Worm (Caenorhabditis elegans) whole organism, L1 larva: ENCODE results near the gene ZK418.5.

Experiments used
- C16A3.4 ChIP-seq: fragments of 150-350 bp; optimal IDR thresholded peaks from 2 replicates; lab custom pipeline; 2014; ENCODE audit warnings: missing biosample characterization, missing genetic modification characterization
- C34B4.2 ChIP-seq: sonication (generic microtip); optimal IDR thresholded peaks from 2 replicates; lab custom pipeline; 2017; ENCODE audit warnings: mild to moderate bottlenecking, missing genetic modification characterization, missing compliant biosample characterization
- ceh-63 ChIP-seq: fragments of 200-800 bp; sonication (Bioruptor generic); optimal IDR thresholded peaks from 2 replicates; lab custom pipeline; 2018; ENCODE audit warnings: mild to moderate bottlenecking, missing genetic modification characterization, missing compliant biosample characterization
- ceh-8 ChIP-seq: fragments of 200-800 bp; sonication (Bioruptor generic); optimal IDR thresholded peaks from 2 replicates; lab custom pipeline; 2018; ENCODE audit warnings: mild to moderate bottlenecking, missing genetic modification characterization, moderate library complexity, missing compliant biosample characterization
- ceh-82 ChIP-seq, 3 experiments: fragments of 150-350 bp in 1 of 3; sonication (generic microtip) in 2 of 3; optimal IDR thresholded peaks; 2 replicates each; lab custom pipeline; 2014 to 2017; ENCODE audit warnings: missing biosample characterization in 3 of 3, missing genetic modification characterization in 3 of 3
- ces-1 ChIP-seq: fragments of 150-350 bp; optimal IDR thresholded peaks from 2 replicates; lab custom pipeline; 2014; ENCODE audit warnings: missing biosample characterization, missing genetic modification reagents, missing genetic modification characterization
- dpl-1 ChIP-seq, 3 experiments: fragments of 150-350 bp in 2 of 3; sonication (generic microtip) in 1 of 3; optimal IDR thresholded peaks; 2 replicates each; lab custom pipeline; 2014 to 2017; ENCODE audit warnings: missing biosample characterization in 3 of 3, missing genetic modification characterization in 3 of 3, missing genetic modification reagents in 3 of 3
- dsc-1 ChIP-seq: sonication (generic microtip); optimal IDR thresholded peaks from 2 replicates; lab custom pipeline; 2016; ENCODE audit warnings: mild to moderate bottlenecking, missing genetic modification characterization, missing compliant biosample characterization
- efl-1 ChIP-seq, 4 experiments: fragments of 150-350 bp; optimal IDR thresholded peaks in 3 of 4; peaks in 1 of 4; 1 replicate in 1 of 4; 2 replicates in 3 of 4; lab custom pipeline; 2014; ENCODE audit warnings: missing biosample characterization in 2 of 4, missing genetic modification characterization in 2 of 4, missing genetic modification reagents in 2 of 4
- egl-27 ChIP-seq, 2 experiments: fragments of 150-350 bp in 1 of 2; sonication (generic microtip); optimal IDR thresholded peaks; 3 replicates each; lab custom pipeline; 2017 to 2018; ENCODE audit warnings: missing biosample characterization in 2 of 2, missing genetic modification characterization in 2 of 2, missing genetic modification reagents in 2 of 2
- elt-2 ChIP-seq: sonication (generic microtip); optimal IDR thresholded peaks from 2 replicates; lab custom pipeline; 2016; ENCODE audit warnings: missing genetic modification characterization, mild to moderate bottlenecking, inconsistent platforms, missing compliant biosample characterization, missing genetic modification reagents
- elt-3 ChIP-seq, 6 experiments: fragments of 150-350 bp in 1 of 6; sonication (generic microtip); optimal IDR thresholded peaks; 2 replicates each; lab custom pipeline; 2017 to 2018; ENCODE audit warnings: missing biosample characterization in 6 of 6, missing genetic modification characterization in 6 of 6, inconsistent platforms in 1 of 6
- fkh-10 ChIP-seq: sonication (generic microtip); optimal IDR thresholded peaks from 2 replicates; lab custom pipeline; 2017; ENCODE audit warnings: missing biosample characterization, missing genetic modification reagents, missing genetic modification characterization
- fkh-4 ChIP-seq: sonication (generic microtip); optimal IDR thresholded peaks from 2 replicates; lab custom pipeline; 2016; ENCODE audit warnings: missing compliant biosample characterization, missing genetic modification characterization, borderline replicate concordance
- fkh-8 ChIP-seq: sonication (generic microtip); optimal IDR thresholded peaks from 2 replicates; lab custom pipeline; 2016; ENCODE audit warnings: mild to moderate bottlenecking, missing genetic modification characterization, missing compliant biosample characterization
- fos-1 ChIP-seq: fragments of 150-350 bp; optimal IDR thresholded peaks from 2 replicates; lab custom pipeline; 2014; ENCODE audit warnings: missing biosample characterization, missing genetic modification characterization
- irx-1 ChIP-seq: sonication (generic microtip); optimal IDR thresholded peaks from 2 replicates; lab custom pipeline; 2016; ENCODE audit warnings: missing genetic modification characterization, missing compliant biosample characterization
- isw-1 ChIP-seq: fragments of 200-800 bp; sonication (Bioruptor generic); IDR thresholded peaks from 2 replicates; pipeline ENCODE4 v1.3.6; 2022; ENCODE audit warnings: missing genetic modification characterization, missing compliant biosample characterization
- lin-13 ChIP-seq: fragments of 150-350 bp; optimal IDR thresholded peaks from 2 replicates; lab custom pipeline; 2014; ENCODE audit warnings: missing biosample characterization, missing genetic modification reagents, missing genetic modification characterization
- lin-14 ChIP-seq: fragments of 200-800 bp; sonication (Bioruptor generic); optimal IDR thresholded peaks from 2 replicates; lab custom pipeline; 2018; ENCODE audit warnings: mild to moderate bottlenecking, missing genetic modification characterization, moderate library complexity, missing compliant biosample characterization
- lin-35 ChIP-seq, 2 experiments: fragments of 150-350 bp; optimal IDR thresholded peaks; 2 replicates each; lab custom pipeline; 2014; ENCODE audit warnings: missing biosample characterization in 2 of 2, missing genetic modification characterization in 2 of 2, missing genetic modification reagents in 2 of 2
- lsy-2 ChIP-seq, 2 experiments: fragments of 150-350 bp; optimal IDR thresholded peaks; 2 replicates each; lab custom pipeline; 2014; ENCODE audit warnings: missing biosample characterization in 2 of 2, missing genetic modification characterization in 2 of 2
- mdl-1 ChIP-seq, 2 experiments: fragments of 150-350 bp; optimal IDR thresholded peaks; 2 replicates each; lab custom pipeline; 2014 to 2017; ENCODE audit warnings: missing biosample characterization in 2 of 2, missing genetic modification characterization in 2 of 2, inconsistent platforms in 1 of 2
- mep-1 ChIP-seq: fragments of 150-350 bp; optimal IDR thresholded peaks from 2 replicates; lab custom pipeline; 2014; ENCODE audit warnings: missing biosample characterization, missing genetic modification characterization
- nhr-12 ChIP-seq: sonication (generic microtip); optimal IDR thresholded peaks from 2 replicates; lab custom pipeline; 2017; ENCODE audit warnings: missing biosample characterization, missing genetic modification characterization
- nhr-19 ChIP-seq: fragments of 200-800 bp; sonication (Bioruptor generic); conservative IDR thresholded peaks from 2 replicates; pipeline ENCODE4 v1.3.6; 2022; ENCODE audit warnings: missing genetic modification characterization, missing compliant biosample characterization
- nhr-20 ChIP-seq: sonication (generic microtip); optimal IDR thresholded peaks from 2 replicates; lab custom pipeline; 2016; ENCODE audit warnings: mild to moderate bottlenecking, missing genetic modification characterization, missing compliant biosample characterization
- nhr-237 ChIP-seq: fragments of 150-350 bp; optimal IDR thresholded peaks from 2 replicates; lab custom pipeline; 2014; ENCODE audit warnings: missing biosample characterization, missing genetic modification characterization
- nhr-47 ChIP-seq: sonication (generic microtip); optimal IDR thresholded peaks from 2 replicates; lab custom pipeline; 2016; ENCODE audit warnings: mild to moderate bottlenecking, missing genetic modification characterization, moderate library complexity, missing compliant biosample characterization
- nhr-71 ChIP-seq: sonication (generic microtip); optimal IDR thresholded peaks from 2 replicates; lab custom pipeline; 2016; ENCODE audit warnings: mild to moderate bottlenecking, missing genetic modification characterization, moderate library complexity, missing compliant biosample characterization
- nhr-90 ChIP-seq: sonication (generic microtip); optimal IDR thresholded peaks from 2 replicates; lab custom pipeline; 2016; ENCODE audit warnings: mild to moderate bottlenecking, missing genetic modification characterization, missing compliant biosample characterization; ENCODE audit not compliant: poor library complexity
- pag-3 ChIP-seq: sonication (generic microtip); optimal IDR thresholded peaks from 2 replicates; lab custom pipeline; 2017; ENCODE audit warnings: missing genetic modification characterization, mild to moderate bottlenecking, missing compliant biosample characterization, antibody characterized with exemption, borderline replicate concordance; ENCODE audit not compliant: insufficient read depth
- pax-3 ChIP-seq: fragments of 200-800 bp; sonication (Bioruptor generic); optimal IDR thresholded peaks from 2 replicates; lab custom pipeline; 2018; ENCODE audit warnings: mild to moderate bottlenecking, missing genetic modification characterization, moderate library complexity, missing compliant biosample characterization
- rnt-1 ChIP-seq: sonication (generic microtip); optimal IDR thresholded peaks from 2 replicates; lab custom pipeline; 2016; ENCODE audit warnings: mild to moderate bottlenecking, missing genetic modification characterization, moderate library complexity, missing compliant biosample characterization
- skn-1 ChIP-seq: fragments of 150-350 bp; optimal IDR thresholded peaks from 2 replicates; lab custom pipeline; 2014; ENCODE audit warnings: missing biosample characterization, missing genetic modification characterization
- snpc-4 ChIP-seq: fragments of 150-350 bp; optimal IDR thresholded peaks from 2 replicates; lab custom pipeline; 2014; ENCODE audit warnings: missing biosample characterization, missing genetic modification characterization
- snu-23 ChIP-seq: sonication (generic microtip); optimal IDR thresholded peaks from 2 replicates; lab custom pipeline; 2016; ENCODE audit warnings: missing genetic modification characterization, missing compliant biosample characterization
- sox-4 ChIP-seq: sonication (generic microtip); optimal IDR thresholded peaks from 2 replicates; lab custom pipeline; 2016; ENCODE audit warnings: missing genetic modification characterization, missing compliant biosample characterization
- sptf-1 ChIP-seq: fragments of 150-350 bp; optimal IDR thresholded peaks from 2 replicates; lab custom pipeline; 2014; ENCODE audit warnings: missing biosample characterization, missing genetic modification characterization
- sup-37 ChIP-seq: fragments of 200-800 bp; sonication (Bioruptor generic); optimal IDR thresholded peaks from 2 replicates; lab custom pipeline; 2018; ENCODE audit warnings: mild to moderate bottlenecking, missing genetic modification characterization, missing compliant biosample characterization
- swsn-7 ChIP-seq: sonication (generic microtip); optimal IDR thresholded peaks from 2 replicates; lab custom pipeline; 2016; ENCODE audit warnings: missing genetic modification characterization, missing compliant biosample characterization
- unc-98 ChIP-seq: fragments of 200-800 bp; sonication (Bioruptor generic); IDR thresholded peaks from 2 replicates; pipeline ENCODE4 v1.3.6; 2022; ENCODE audit warnings: missing genetic modification characterization, missing compliant biosample characterization
- vab-15 ChIP-seq: sonication (generic microtip); optimal IDR thresholded peaks from 2 replicates; lab custom pipeline; 2017; ENCODE audit warnings: missing genotype, mild to moderate bottlenecking, missing genetic modification characterization, missing compliant biosample characterization
- xbp-1 ChIP-seq: sonication (generic microtip); optimal IDR thresholded peaks from 2 replicates; lab custom pipeline; 2016; ENCODE audit warnings: missing genetic modification characterization, missing compliant biosample characterization

The ZK418.5 gene

DNA sequence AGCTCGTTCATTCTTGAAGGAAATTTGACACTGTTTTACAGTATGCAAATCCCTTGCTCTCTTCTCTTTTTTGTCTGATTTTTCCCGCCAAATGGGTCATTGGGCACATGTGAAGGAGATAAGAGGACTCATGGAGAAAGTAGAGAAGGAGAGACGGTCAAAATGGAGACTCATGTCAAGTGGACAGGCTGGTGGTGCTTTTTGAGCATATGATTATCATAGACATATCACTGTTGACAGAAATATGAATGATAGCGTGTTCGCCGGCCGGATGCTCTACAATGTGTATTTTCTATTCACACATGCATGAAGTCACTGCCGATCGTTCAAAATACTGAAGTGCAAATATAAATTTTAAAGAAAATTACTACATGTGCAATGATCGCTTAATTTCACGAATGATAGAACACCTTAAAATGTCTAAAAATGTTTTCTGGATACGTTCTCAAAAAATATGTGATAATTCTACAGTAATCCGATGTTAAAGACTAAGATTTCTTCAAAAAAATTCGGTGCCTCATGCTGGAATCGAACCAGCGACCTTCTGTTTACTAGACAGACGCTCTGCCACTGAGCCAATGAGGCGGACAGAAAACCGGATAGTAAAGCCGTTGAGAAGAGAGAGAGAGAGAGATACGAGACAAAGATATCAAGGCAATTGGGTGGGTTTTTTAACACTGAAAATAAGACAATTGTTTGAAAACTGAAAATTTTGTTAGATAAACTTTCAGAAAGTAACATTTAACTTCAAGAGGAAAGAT, 43.4 kb downstream of the ZK418.5 start:
- TF ChIP-seq nhr-237 (tag; lab: Kevin White, UChicago) (no peak), xbp-1 (tag; lab: Kevin White, UChicago) (peak; percentile 16), lin-13 (peak; percentile 2), elt-2 (tag; lab: Kevin White, UChicago) (peak; percentile 21), mdl-1 (tag; optimal IDR thresholded peaks at IDR 0.05; lab: Kevin White, UChicago) (peak in 1 of 2 experiments; percentile 25), lsy-2 (tag; optimal IDR thresholded peaks at IDR 0.05; lab: Kevin White, UChicago) (peak; percentile 60 to 63), nhr-19 (GFP tag; lab: Robert Waterston, UW) (peak; percentile 59), efl-1 (optimal IDR thresholded peaks at IDR 0.05; lab: Kevin White, UChicago) (peak; percentile 31 to 53), efl-1 (GFP tag; optimal IDR thresholded peaks at IDR 0.05 in 1 of 2; lab: Kevin White, UChicago) (peak; percentile 8 to 90), nhr-90 (tag; lab: Kevin White, UChicago) (peak; percentile 31), C16A3.4 (peak; percentile 45), pax-3 (tag; lab: Kevin White, UChicago) (peak; percentile 15), skn-1 (tag; lab: Kevin White, UChicago) (peak; percentile 15), ceh-82 (tag; optimal IDR thresholded peaks at IDR 0.05; lab: Kevin White, UChicago) (peak; percentile 3 to 21 (median 5)), fkh-8 (tag; lab: Kevin White, UChicago) (peak; percentile 51), lin-14 (GFP tag; lab: Kevin White, UChicago) (peak; percentile 15), fkh-10 (no peak), elt-3 (tag; optimal IDR thresholded peaks at IDR 0.05; lab: Kevin White, UChicago) (peak in 1 of 6 experiments; percentile 1), mep-1 (tag; lab: Kevin White, UChicago) (peak; percentile 41), sox-4 (tag; lab: Kevin White, UChicago) (no peak), dsc-1 (peak; percentile 66), pag-3 (tag; lab: Kevin White, UChicago) (no peak), snpc-4 (tag; lab: Kevin White, UChicago) (peak; percentile 85), nhr-12 (tag; lab: Kevin White, UChicago) (no peak), lin-35 (GFP tag; optimal IDR thresholded peaks at IDR 0.05; lab: Kevin White, UChicago) (peak; percentile 30 to 57), swsn-7 (tag; lab: Kevin White, UChicago) (peak; percentile 41), nhr-20 (tag; lab: Kevin White, UChicago) (peak; percentile 33), ceh-8 (GFP tag; lab: Kevin White, UChicago) (no peak), isw-1 (GFP tag; lab: Robert Waterston, UW) (no peak), fkh-4 (tag; lab: Kevin White, UChicago) (peak; percentile 4), rnt-1 (tag; lab: Kevin White, UChicago) (peak; percentile 49), C34B4.2 (no peak), nhr-47 (tag; lab: Kevin White, UChicago) (peak; percentile 53), nhr-71 (tag; lab: Kevin White, UChicago) (peak; percentile 50), snu-23 (GFP tag; lab: Kevin White, UChicago) (peak; percentile 65), dpl-1 (GFP tag; optimal IDR thresholded peaks at IDR 0.05; lab: Kevin White, UChicago) (peak in 2 of 3 experiments; percentile 41 to 43)
- TF ChIP-seq, all 84 proteins: peak for 27

DNA sequence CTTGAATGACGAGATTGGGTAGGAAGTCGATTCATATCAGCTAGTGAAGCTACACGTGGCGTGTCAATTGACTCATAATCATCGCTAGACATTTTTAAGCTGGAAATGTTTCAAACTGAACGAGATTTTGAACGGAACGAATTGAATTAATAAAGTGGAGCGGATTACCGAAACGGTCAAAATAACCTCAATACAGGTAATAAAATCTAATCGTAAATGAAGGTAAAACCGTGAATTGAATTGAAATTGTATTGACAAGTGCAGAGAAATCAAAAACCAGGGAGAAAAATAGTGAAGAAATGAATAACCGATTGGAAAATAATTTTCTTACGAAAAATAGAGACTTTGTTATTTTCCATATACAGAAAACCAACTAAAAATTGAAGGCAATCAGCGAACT, 44.5 kb downstream of the ZK418.5 start, which contains the start of gene cyk-1:
cyk-1 (minus strand) TSS at position 101 of the 400 bp plus-strand sequence.
- TF ChIP-seq ceh-8 (GFP tag; lab: Kevin White, UChicago) (no peak), lin-14 (GFP tag; lab: Kevin White, UChicago) (no peak), dpl-1 (GFP tag; optimal IDR thresholded peaks at IDR 0.05; lab: Kevin White, UChicago) (no peak), skn-1 (tag; lab: Kevin White, UChicago) (no peak), sup-37 (GFP tag; lab: Kevin White, UChicago) (no peak), ceh-63 (GFP tag; lab: Kevin White, UChicago) (no peak), efl-1 (optimal IDR thresholded peaks at IDR 0.05; lab: Kevin White, UChicago) (no peak), efl-1 (GFP tag; optimal IDR thresholded peaks at IDR 0.05 in 1 of 2; lab: Kevin White, UChicago) (no peak), lsy-2 (tag; optimal IDR thresholded peaks at IDR 0.05; lab: Kevin White, UChicago) (no peak), egl-27 (tag; optimal IDR thresholded peaks at IDR 0.05; lab: Kevin White, UChicago) (no peak), sptf-1 (tag; lab: Kevin White, UChicago) (no peak), unc-98 (no peak), ces-1 (no peak), vab-15 (no peak), irx-1 (tag; lab: Kevin White, UChicago) (no peak), sox-4 (tag; lab: Kevin White, UChicago) (no peak), fos-1 (tag; lab: Kevin White, UChicago) (no peak)
- TF ChIP-seq, all 84 proteins: peak for 0
